Worm (Caenorhabditis elegans): ENCODE measurements around the gene hgrs-1.

hgrs-1 gene

DNA sequence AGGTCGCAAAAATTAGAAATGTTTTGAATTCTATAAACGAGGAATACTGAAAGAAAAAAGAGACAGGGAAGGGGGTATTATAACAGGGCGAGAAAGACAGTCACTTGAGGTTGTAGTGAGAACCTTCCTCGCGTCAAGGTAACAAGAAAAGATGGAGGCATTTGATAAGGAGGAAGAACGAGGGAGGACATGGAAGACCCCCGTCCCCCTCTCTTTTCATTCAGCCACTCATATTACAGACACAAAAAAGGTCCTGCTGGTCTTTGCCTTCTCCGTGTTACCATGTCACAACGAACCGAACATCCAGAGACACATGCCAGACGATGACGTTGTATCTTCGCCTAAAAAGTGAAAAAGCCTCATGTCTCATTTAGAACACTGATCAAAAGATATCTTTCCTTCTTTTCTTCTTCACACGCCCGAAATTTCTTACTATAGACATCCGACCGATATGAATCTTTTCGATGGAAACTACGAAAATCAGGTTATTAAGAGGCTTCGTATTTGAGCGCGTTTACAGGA is 35.5 kb upstream of the hgrs-1 start:
- peak; percentile 25 for TF ChIP-seq nhr-80 (tag; optimal IDR thresholded peaks at IDR 0.05)
- no peak for TF ChIP-seq mes-4 (tag; optimal IDR thresholded peaks at IDR 0.05)

DNA sequence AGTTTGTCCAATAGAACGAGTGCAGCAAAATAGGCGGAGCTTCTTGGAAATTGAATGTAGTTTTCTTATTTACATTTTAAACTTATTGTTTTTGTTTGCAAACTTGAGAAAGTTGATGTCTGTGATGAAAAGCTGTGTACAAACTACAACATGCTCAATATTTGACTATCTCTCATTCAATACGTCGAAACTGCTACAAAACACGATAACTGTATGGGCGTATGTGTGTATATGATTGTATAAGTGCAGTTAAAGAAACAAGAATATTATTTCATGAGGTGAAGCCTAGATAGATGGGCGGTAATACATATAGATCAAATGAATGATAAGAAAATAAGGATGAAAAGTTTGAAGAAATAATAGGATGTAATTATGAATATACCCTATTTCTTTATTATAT is 33.7 kb upstream of the hgrs-1 start:
- TF ChIP-seq hsf-1 (GFP tag; IDR thresholded peaks at IDR 0.05) (no peak), zfh-2 (GFP tag; conservative IDR thresholded peaks at IDR 0.05) (no peak), sea-2 (GFP tag; IDR thresholded peaks at IDR 0.05) (no peak)

DNA sequence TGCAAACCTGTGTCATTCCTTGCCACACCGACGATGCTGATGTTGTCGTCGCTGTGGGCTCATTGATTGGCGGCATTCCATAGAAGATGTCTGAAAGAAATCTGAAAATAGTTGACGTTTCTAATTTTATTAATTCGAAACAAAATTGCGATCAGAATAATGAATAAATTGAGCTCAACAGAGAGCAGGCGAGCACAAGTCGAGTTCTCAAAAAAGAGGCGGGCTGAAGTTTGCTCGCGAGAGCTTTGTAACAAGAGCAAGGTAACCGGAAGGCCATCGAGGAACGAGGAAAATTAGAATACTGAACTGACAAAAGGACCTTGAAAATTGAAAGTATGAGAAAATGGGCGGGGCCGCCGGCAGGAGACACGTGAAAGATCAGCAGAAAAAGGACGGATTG is 30.7 kb upstream of the hgrs-1 start, which contains the start of gene nhr-66:
nhr-66 (minus strand) TSS at position 101 of the 400 bp plus-strand sequence.
- TF ChIP-seq lin-26 (GFP tag; IDR thresholded peaks at IDR 0.05) (no peak), F33H1.4 (GFP tag; IDR thresholded peaks at IDR 0.05) (no peak), sea-2 (GFP tag; IDR thresholded peaks at IDR 0.05) (no peak), dox-1 (GFP tag; IDR thresholded peaks at IDR 0.05) (no peak), F39B2.1 (GFP tag; IDR thresholded peaks at IDR 0.05) (no peak), madf-3 (GFP tag; IDR thresholded peaks at IDR 0.05) (no peak), B0019.2 (GFP tag; conservative IDR thresholded peaks at IDR 0.05) (no peak), ztf-28 (GFP tag; IDR thresholded peaks at IDR 0.05) (no peak), ceh-27 (GFP tag; optimal IDR thresholded peaks at IDR 0.05) (no peak), gei-17 (GFP tag; optimal IDR thresholded peaks at IDR 0.05) (no peak), zim-3 (tag; optimal IDR thresholded peaks at IDR 0.05) (no peak), K12H6.12 (tag; optimal IDR thresholded peaks at IDR 0.05) (no peak), F57C9.4 (tag; optimal IDR thresholded peaks at IDR 0.05) (no peak), tbx-9 (tag; optimal IDR thresholded peaks at IDR 0.05; ENCODE audit: borderline replicate concordance) (no peak), Y67H2A.10 (GFP tag; conservative IDR thresholded peaks at IDR 0.05) (no peak), die-1 (tag; optimal IDR thresholded peaks at IDR 0.05) (no peak)

DNA sequence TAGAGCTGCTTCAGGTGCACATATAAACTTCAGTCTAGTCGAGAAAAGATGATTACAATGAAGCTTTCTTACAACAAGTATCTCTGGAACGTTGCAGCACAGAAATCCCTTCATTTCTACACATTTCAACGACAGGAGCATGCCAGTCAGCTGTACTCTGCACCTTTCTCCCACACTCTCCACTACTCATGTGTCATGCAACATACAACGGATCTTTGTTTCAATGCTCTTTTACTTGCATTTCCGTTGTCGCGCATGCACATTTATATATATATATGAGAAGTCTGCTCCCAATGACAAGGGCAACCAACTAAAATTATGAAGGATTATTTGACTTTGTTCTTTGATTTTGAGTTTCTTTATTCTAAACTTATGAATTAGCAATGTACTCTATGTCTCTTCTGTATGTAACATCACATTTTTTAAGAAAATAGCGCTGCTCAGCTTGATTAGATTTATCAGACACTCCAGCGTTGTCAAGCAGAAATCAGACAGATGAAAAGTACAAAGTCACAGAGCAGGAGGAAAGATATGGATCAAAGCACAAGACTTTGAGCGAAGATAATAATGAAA is 29.4 kb upstream of the hgrs-1 start:
- no peak for TF ChIP-seq T07F8.4 (tag; optimal IDR thresholded peaks at IDR 0.05)
- no peak for TF ChIP-seq mcd-1 (GFP tag; IDR thresholded peaks at IDR 0.05)
- TF ChIP-seq unc-130 (GFP tag; optimal IDR thresholded peaks at IDR 0.05): no peak
- TF ChIP-seq aptf-2 (GFP tag; conservative IDR thresholded peaks at IDR 0.05): no peak
- no peak for TF ChIP-seq snpc-1.3 (tag; optimal IDR thresholded peaks at IDR 0.05; ENCODE audit: insufficient read depth)
- TF ChIP-seq nfya-2 (GFP tag; IDR thresholded peaks at IDR 0.05): no peak
- no peak for TF ChIP-seq B0261.1 (tag; optimal IDR thresholded peaks at IDR 0.05)
- no peak for TF ChIP-seq ceh-40 (GFP tag; IDR thresholded peaks at IDR 0.05)
- no peak for TF ChIP-seq tbp1 (GFP tag; optimal IDR thresholded peaks at IDR 0.05)
- TF ChIP-seq nhr-80 (tag; optimal IDR thresholded peaks at IDR 0.05): no peak

DNA sequence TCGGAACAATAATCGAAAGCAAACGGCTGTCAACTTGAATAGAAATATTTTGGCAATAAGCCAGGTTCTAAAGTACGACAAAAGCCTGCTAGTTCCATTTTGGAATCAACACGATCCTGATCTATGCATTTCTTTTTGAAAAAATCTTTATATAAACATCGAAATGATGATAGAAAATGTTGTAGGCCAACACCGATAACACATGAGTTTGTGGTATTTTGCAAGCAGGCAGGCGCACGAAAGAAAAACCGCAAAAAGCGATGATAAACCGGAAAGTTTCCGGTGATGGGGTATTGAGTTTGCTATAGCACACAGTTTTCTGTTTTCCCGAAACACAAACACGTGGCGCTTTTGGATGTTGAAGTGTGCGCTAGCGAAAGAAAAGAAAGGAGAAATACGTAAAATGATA is 28.2 kb upstream of the hgrs-1 start:
- no peak for TF ChIP-seq attf-6 (GFP tag; IDR thresholded peaks at IDR 0.05)
- TF ChIP-seq ets-4 (GFP tag; optimal IDR thresholded peaks at IDR 0.05): no peak
- TF ChIP-seq nhr-80 (tag; optimal IDR thresholded peaks at IDR 0.05): peak; percentile 43
- no peak for TF ChIP-seq cebp-1 (GFP tag; IDR thresholded peaks at IDR 0.05)
- peak; percentile 12 for TF ChIP-seq cebp-1 (tag; optimal IDR thresholded peaks at IDR 0.05)
- TF ChIP-seq lin-26 (GFP tag; IDR thresholded peaks at IDR 0.05): 0 out of 2 replicates have a peak, but pooled peaks have one; percentile 15
